Worm (Caenorhabditis elegans) whole organism, midembryonic: ENCODE measurements around the gene C30A5.16.

Source experiments
- T22C8.4 ChIP-seq: fragments of 200-800 bp; sonication (Bioruptor generic); IDR thresholded peaks from 2 replicates; pipeline ENCODE4 v1.3.6; 2022; ENCODE audit warnings: missing genetic modification characterization, missing compliant biosample characterization
- cog-1 ChIP-seq: sonication (generic microtip); optimal IDR thresholded peaks from 2 replicates; lab custom pipeline; 2016; ENCODE audit warnings: missing genetic modification characterization, missing compliant biosample characterization
- flt-1 ChIP-seq: fragments of 200-800 bp; sonication (Bioruptor generic); IDR thresholded peaks from 2 replicates; pipeline ENCODE4 v1.3.6; 2022; ENCODE audit warnings: missing genetic modification characterization, missing compliant biosample characterization
- klf-2 ChIP-seq: fragments of 200-800 bp; sonication (Bioruptor generic); conservative IDR thresholded peaks from 2 replicates; pipeline ENCODE4 v1.3.6; 2022; ENCODE audit warnings: missing genetic modification reagents, missing genetic modification characterization, missing compliant biosample characterization
- med-1 ChIP-seq: sonication (generic microtip); optimal IDR thresholded peaks from 2 replicates; lab custom pipeline; 2017; ENCODE audit warnings: missing genetic modification characterization, mild to moderate bottlenecking, missing compliant biosample characterization, antibody characterized with exemption, missing genetic modification reagents; ENCODE audit not compliant: insufficient read depth
- ref-1 ChIP-seq: fragments of 200-800 bp; sonication (Bioruptor generic); conservative IDR thresholded peaks from 2 replicates; pipeline ENCODE4 v1.3.6; 2022; ENCODE audit warnings: missing genetic modification reagents, missing genetic modification characterization, missing compliant biosample characterization
- tab-1 ChIP-seq: fragments of 200-800 bp; sonication (Bioruptor generic); IDR thresholded peaks from 2 replicates; pipeline ENCODE4 v1.3.6; 2022; ENCODE audit warnings: missing genetic modification characterization, missing compliant biosample characterization
- ztf-23 ChIP-seq: fragments of 200-800 bp; sonication (Bioruptor generic); IDR thresholded peaks from 2 replicates; pipeline ENCODE4 v1.3.6; 2022; ENCODE audit warnings: missing genetic modification reagents, missing genetic modification characterization, missing compliant biosample characterization
- ztf-29 ChIP-seq: fragments of 200-800 bp; sonication (Bioruptor generic); IDR thresholded peaks from 2 replicates; pipeline ENCODE4 v1.3.6; 2022; ENCODE audit warnings: missing genetic modification reagents, missing genetic modification characterization, missing compliant biosample characterization

The C30A5.16 gene

DNA sequence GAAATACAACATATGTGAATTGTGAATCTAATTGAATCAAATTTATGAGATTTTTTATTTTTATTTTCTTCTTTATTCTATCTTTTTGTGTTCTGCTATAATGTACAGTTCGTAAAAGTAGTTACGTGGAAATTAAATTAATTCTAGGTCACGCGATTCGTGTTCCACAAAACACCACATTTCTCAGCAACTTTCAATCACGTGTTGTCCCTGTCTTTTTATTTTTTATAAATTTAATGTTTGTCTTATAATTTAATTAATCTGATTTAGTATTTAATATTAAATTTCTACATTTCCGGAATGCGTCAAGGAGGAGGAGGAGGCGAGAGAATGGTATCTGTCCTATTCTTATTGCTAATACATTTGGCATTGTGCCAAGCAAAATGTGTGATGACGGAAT, 40.0 kb downstream of the C30A5.16 start, which contains the start of gene ncr-2:
Gene ncr-2 (plus strand): TSS at position 301 of the 400 bp plus-strand sequence.
- TF ChIP-seq flt-1 (GFP tag; lab: Robert Waterston, UW) (no peak), med-1 (GFP tag; lab: Kevin White, UChicago) (no peak), cog-1 (no peak), ztf-23 (GFP tag; lab: Robert Waterston, UW) (no peak), ref-1 (GFP tag; lab: Robert Waterston, UW) (no peak), klf-2 (GFP tag; lab: Robert Waterston, UW) (no peak), T22C8.4 (GFP tag; lab: Robert Waterston, UW) (no peak), ztf-29 (GFP tag; lab: Robert Waterston, UW) (no peak), tab-1 (GFP tag; lab: Robert Waterston, UW) (no peak)

- TF ChIP-seq ztf-23 (GFP tag; lab: Robert Waterston, UW) (no peak), med-1 (GFP tag; lab: Kevin White, UChicago) (no peak), ztf-29 (GFP tag; lab: Robert Waterston, UW) (no peak)
Measured at ce11 chrIII:8262599-8262998, 44.6 kb downstream of the C30A5.16 start.

ce11 chrIII:8263377-8263776, 45.4 kb downstream of the C30A5.16 start, which contains the start of gene col-91:
TSS of gene col-91 (minus strand) at chrIII:8263664.
- TF ChIP-seq ztf-23 (GFP tag; lab: Robert Waterston, UW) (no peak), cog-1 (no peak), flt-1 (GFP tag; lab: Robert Waterston, UW) (no peak), klf-2 (GFP tag; lab: Robert Waterston, UW) (no peak), T22C8.4 (GFP tag; lab: Robert Waterston, UW) (no peak), ztf-29 (GFP tag; lab: Robert Waterston, UW) (no peak), tab-1 (GFP tag; lab: Robert Waterston, UW) (no peak), med-1 (GFP tag; lab: Kevin White, UChicago) (no peak), ref-1 (GFP tag; lab: Robert Waterston, UW) (no peak)

- TF ChIP-seq ztf-23 (GFP tag; lab: Robert Waterston, UW) = no peak
- TF ChIP-seq flt-1 (GFP tag; lab: Robert Waterston, UW) = 0 out of 2 replicates have a peak, but pooled peaks have one; percentile 23
Measured at ce11 chrIII:8265753-8266152, 47.7 kb downstream of the C30A5.16 start, which contains the start of gene mrps-9. TSS of gene mrps-9 (plus strand) at chrIII:8266062.

DNA sequence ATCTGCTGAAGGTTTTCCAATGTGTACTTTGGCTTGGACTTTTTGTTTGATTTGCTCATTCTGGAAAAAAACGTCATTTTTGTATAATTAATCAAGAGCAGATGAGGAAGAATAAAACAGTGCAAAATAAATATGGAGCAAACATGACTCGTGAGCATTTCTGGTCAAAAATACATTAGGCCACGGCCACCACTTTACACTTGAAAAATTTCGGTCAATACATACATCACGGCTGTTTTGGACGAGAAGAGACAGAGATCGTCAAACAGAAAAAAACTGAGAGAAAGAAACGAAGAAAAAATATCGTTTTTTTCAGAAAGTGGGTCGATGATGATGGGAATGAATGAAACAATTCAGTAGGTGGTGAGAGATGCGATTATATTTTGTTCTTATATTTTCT, 50.3 kb downstream of the C30A5.16 start, which contains the start of the genes F09G8.7 and crn-7:
Gene F09G8.7 (minus strand): TSS at position 60 of the 400 bp plus-strand sequence.
Gene crn-7 (plus strand): TSS at position 236 of the 400 bp plus-strand sequence.
- TF ChIP-seq med-1 (GFP tag; lab: Kevin White, UChicago) = no peak
- no peak for TF ChIP-seq klf-2 (GFP tag; lab: Robert Waterston, UW)
- TF ChIP-seq ztf-29 (GFP tag; lab: Robert Waterston, UW) = no peak
- TF ChIP-seq cog-1 = no peak
- no peak for TF ChIP-seq ref-1 (GFP tag; lab: Robert Waterston, UW)
- no peak for TF ChIP-seq ztf-23 (GFP tag; lab: Robert Waterston, UW)
- TF ChIP-seq T22C8.4 (GFP tag; lab: Robert Waterston, UW) = no peak
- no peak for TF ChIP-seq tab-1 (GFP tag; lab: Robert Waterston, UW)
- no peak for TF ChIP-seq flt-1 (GFP tag; lab: Robert Waterston, UW)
